Fruit fly (Drosophila melanogaster) whole organism, embryonic: Measurements from ENCODE around the gene CG11726.

Source experiments
- B-H2 ChIP-seq: fragments of 200-800 bp; sonication (Bioruptor generic); optimal IDR thresholded peaks from 2 replicates; lab custom pipeline; 2018; ENCODE audit warnings: missing biosample characterization, mild to moderate bottlenecking, missing genetic modification characterization
- CG10321 ChIP-seq: fragments of 200-800 bp; sonication (Bioruptor generic); IDR thresholded peaks from 2 replicates; pipeline ENCODE4 v1.3.6; 2022; ENCODE audit warnings: missing biosample characterization, missing genetic modification characterization
- CG10565 ChIP-seq: fragments of 200-800 bp; sonication (Bioruptor generic); optimal IDR thresholded peaks from 3 replicates; lab custom pipeline; 2016; ENCODE audit warnings: missing biosample characterization, mild to moderate bottlenecking, missing genetic modification characterization
- CG11093 ChIP-seq: fragments of 200-800 bp; sonication (Bioruptor generic); IDR thresholded peaks from 3 replicates; pipeline ENCODE4 v1.3.6; 2022; ENCODE audit warnings: missing biosample characterization, missing genetic modification characterization
- CG11696 ChIP-seq: fragments of 200-800 bp; sonication (Bioruptor generic); IDR thresholded peaks from 2 replicates; pipeline ENCODE4 v1.3.6; 2022; ENCODE audit warnings: missing biosample characterization, missing genetic modification characterization
- CG13775 ChIP-seq: fragments of 200-800 bp; sonication (Bioruptor generic); optimal IDR thresholded peaks from 3 replicates; lab custom pipeline; 2017; ENCODE audit warnings: missing biosample characterization, mild to moderate bottlenecking, missing genetic modification characterization
- CG17912 ChIP-seq: fragments of 200-800 bp; sonication (Bioruptor generic); optimal IDR thresholded peaks from 2 replicates; lab custom pipeline; 2018; ENCODE audit warnings: missing biosample characterization, mild to moderate bottlenecking, missing genetic modification characterization
- CG18262 ChIP-seq: fragments of 200-800 bp; optimal IDR thresholded peaks from 3 replicates; lab custom pipeline; 2019; ENCODE audit warnings: missing biosample characterization, mild to moderate bottlenecking, missing genetic modification characterization, moderate library complexity
- CG2116 ChIP-seq: fragments of 200-800 bp; sonication (Bioruptor generic); optimal IDR thresholded peaks from 3 replicates; lab custom pipeline; 2018; ENCODE audit warnings: missing biosample characterization, mild to moderate bottlenecking, missing genetic modification characterization
- CG4424 ChIP-seq: fragments of 200-800 bp; sonication (Bioruptor generic); optimal IDR thresholded peaks from 3 replicates; lab custom pipeline; 2016; ENCODE audit warnings: missing biosample characterization, missing genetic modification characterization
- CG4820 ChIP-seq: fragments of 200-800 bp; sonication (Bioruptor generic); optimal IDR thresholded peaks from 3 replicates; lab custom pipeline; 2016; ENCODE audit warnings: missing biosample characterization, missing genetic modification characterization
- CG6254 ChIP-seq: fragments of 200-800 bp; sonication (Bioruptor generic); optimal IDR thresholded peaks from 3 replicates; lab custom pipeline; 2017; ENCODE audit warnings: mild to moderate bottlenecking, missing biosample characterization, missing genetic modification reagents, missing genetic modification characterization
- CG6272 ChIP-seq: fragments of 200-800 bp; sonication (Bioruptor generic); IDR thresholded peaks from 2 replicates; pipeline ENCODE4 v1.3.6; 2022; ENCODE audit warnings: missing biosample characterization, missing genetic modification characterization
- CG6683 ChIP-seq: fragments of 200-800 bp; sonication (Bioruptor generic); optimal IDR thresholded peaks from 2 replicates; lab custom pipeline; 2017; ENCODE audit warnings: missing biosample characterization, mild to moderate bottlenecking, missing genetic modification characterization, missing genetic modification reagents
- CG7556 ChIP-seq: fragments of 200-800 bp; sonication (Bioruptor generic); optimal IDR thresholded peaks from 2 replicates; lab custom pipeline; 2017; ENCODE audit warnings: missing biosample characterization, mild to moderate bottlenecking, missing genetic modification characterization
- CG8765 ChIP-seq: fragments of 200-800 bp; sonication (Bioruptor generic); IDR thresholded peaks from 2 replicates; pipeline ENCODE4 v1.3.6; 2022; ENCODE audit warnings: missing biosample characterization, missing genetic modification characterization
- CG9215 ChIP-seq: fragments of 200-800 bp; sonication (Bioruptor generic); IDR thresholded peaks from 2 replicates; pipeline ENCODE4 v1.3.6; 2022; ENCODE audit warnings: missing biosample characterization, missing genetic modification characterization
- CoRest ChIP-seq: fragments of 200-800 bp; sonication (Bioruptor generic); optimal IDR thresholded peaks from 3 replicates; lab custom pipeline; 2018; ENCODE audit warnings: missing biosample characterization, mild to moderate bottlenecking, missing genetic modification characterization, moderate library complexity
- Doc3 ChIP-seq: fragments of 200-800 bp; sonication (Bioruptor generic); IDR thresholded peaks from 3 replicates; pipeline ENCODE4 v1.3.6; 2022; ENCODE audit warnings: missing biosample characterization, missing genetic modification characterization; ENCODE audit not compliant: partially characterized antibody
- Eip74EF ChIP-seq, 2 experiments: fragments of 200-800 bp in 1 of 2; fragments of >200 bp in 1 of 2; sonication (Bioruptor generic) in 1 of 2; optimal IDR thresholded peaks; 2 replicates each; lab custom pipeline; 2017 to 2019; ENCODE audit warnings: missing biosample characterization in 2 of 2, missing genetic modification characterization in 2 of 2, mild to moderate bottlenecking in 1 of 2, moderate library complexity in 1 of 2
- Ets97D ChIP-seq: fragments of 200-800 bp; sonication (Bioruptor generic); optimal IDR thresholded peaks from 3 replicates; lab custom pipeline; 2016; ENCODE audit warnings: missing biosample characterization, missing genetic modification characterization
- GATAe ChIP-seq: fragments of 200-800 bp; sonication (Bioruptor generic); conservative IDR thresholded peaks from 2 replicates; pipeline ENCODE4 v1.3.6; 2022; ENCODE audit warnings: missing biosample characterization, missing genetic modification characterization
- Gsc ChIP-seq: fragments of 200-800 bp; sonication (Bioruptor generic); IDR thresholded peaks from 2 replicates; pipeline ENCODE4 v1.3.6; 2022; ENCODE audit warnings: missing biosample characterization, missing genetic modification characterization
- H15 ChIP-seq: fragments of 200-800 bp; sonication (Bioruptor generic); IDR thresholded peaks from 3 replicates; pipeline ENCODE4 v1.3.6; 2022; ENCODE audit warnings: missing biosample characterization, missing genetic modification characterization
- HLHmδ ChIP-seq: fragments of 200-800 bp; sonication (Bioruptor generic); optimal IDR thresholded peaks from 2 replicates; lab custom pipeline; 2018; ENCODE audit warnings: missing biosample characterization, mild to moderate bottlenecking, missing genetic modification characterization, moderate library complexity
- Kr ChIP-seq: fragments of 200-800 bp; sonication (Bioruptor generic); optimal IDR thresholded peaks from 2 replicates; lab custom pipeline; 2017; ENCODE audit warnings: missing biosample characterization, mild to moderate bottlenecking, missing genetic modification characterization
- Lpt ChIP-seq: fragments of >200 bp; optimal IDR thresholded peaks from 2 replicates; lab custom pipeline; 2018; ENCODE audit warnings: missing biosample characterization, missing genetic modification characterization
- Usf ChIP-seq: fragments of 200-800 bp; sonication (Bioruptor generic); optimal IDR thresholded peaks from 2 replicates; lab custom pipeline; 2017; ENCODE audit warnings: missing genotype, missing biosample characterization, missing genetic modification characterization
- amos ChIP-seq: fragments of 200-800 bp; sonication (Bioruptor generic); IDR thresholded peaks from 2 replicates; pipeline ENCODE4 v1.3.6; 2022; ENCODE audit warnings: missing biosample characterization, missing genetic modification characterization; ENCODE audit not compliant: partially characterized antibody
- ash1 ChIP-seq: fragments of 200-800 bp; sonication (Bioruptor generic); optimal IDR thresholded peaks from 2 replicates; lab custom pipeline; 2018; ENCODE audit warnings: missing biosample characterization, mild to moderate bottlenecking, missing genetic modification characterization
- bsh ChIP-seq, 2 experiments: fragments of 200-800 bp; sonication (Bioruptor generic); optimal IDR thresholded peaks; 2 replicates each; lab custom pipeline; 2017 to 2018; ENCODE audit warnings: mild to moderate bottlenecking in 2 of 2, missing biosample characterization in 2 of 2, missing genetic modification characterization in 2 of 2, moderate library complexity in 1 of 2
- cato ChIP-seq: fragments of 200-800 bp; sonication (Bioruptor generic); optimal IDR thresholded peaks from 2 replicates; lab custom pipeline; 2016; ENCODE audit warnings: missing biosample characterization, missing genetic modification characterization, borderline replicate concordance
- caup ChIP-seq: fragments of 200-800 bp; sonication (Bioruptor generic); optimal IDR thresholded peaks from 3 replicates; lab custom pipeline; 2017; ENCODE audit warnings: missing biosample characterization, mild to moderate bottlenecking, missing genetic modification characterization, moderate library complexity; ENCODE audit not compliant: severe bottlenecking
- grau ChIP-seq: fragments of 200-800 bp; optimal IDR thresholded peaks from 3 replicates; lab custom pipeline; 2019; ENCODE audit warnings: missing biosample characterization, mild to moderate bottlenecking, missing genetic modification characterization, moderate library complexity
- gsb-n ChIP-seq: fragments of 200-800 bp; sonication (Bioruptor generic); optimal IDR thresholded peaks from 3 replicates; lab custom pipeline; 2018; ENCODE audit warnings: missing biosample characterization, mild to moderate bottlenecking, missing genetic modification characterization
- hb ChIP-seq: fragments of 200-800 bp; sonication (Bioruptor generic); IDR thresholded peaks from 3 replicates; pipeline ENCODE4 v1.3.6; 2022; ENCODE audit warnings: missing biosample characterization, missing genetic modification characterization; ENCODE audit not compliant: partially characterized antibody
- hkb ChIP-seq, 2 experiments: fragments of 200-800 bp in 1 of 2; fragments of >200 bp in 1 of 2; sonication (Bioruptor generic) in 1 of 2; IDR thresholded peaks in 1 of 2; optimal IDR thresholded peaks in 1 of 2; 2 replicates each; pipeline versions ENCODE4 v1.3.6 to Lab custom; 2017 to 2022; ENCODE audit warnings: missing biosample characterization in 1 of 2, missing genetic modification characterization in 1 of 2
- lmd ChIP-seq: fragments of 200-800 bp; sonication (Bioruptor generic); IDR thresholded peaks from 2 replicates; pipeline ENCODE4 v1.3.6; 2022; ENCODE audit warnings: missing biosample characterization, missing genetic modification characterization
- otp ChIP-seq: fragments of 200-800 bp; sonication (Bioruptor generic); IDR thresholded peaks from 3 replicates; pipeline ENCODE4, ENCODE4 v1.3.6; 2022; ENCODE audit warnings: missing biosample characterization, missing genetic modification characterization
- pan ChIP-seq, 4 experiments: fragments of >200 bp in 3 of 4; fragments of 200-800 bp in 1 of 4; sonication (Bioruptor generic) in 1 of 4; optimal IDR thresholded peaks in 3 of 4; IDR thresholded peaks in 1 of 4; 2 replicates each; pipeline versions ENCODE4 v1.3.6 to Lab custom; 2017 to 2022; ENCODE audit warnings: missing biosample characterization in 2 of 4, missing genetic modification characterization in 2 of 4, mixed read lengths in 1 of 4
- peb ChIP-seq: fragments of 200-800 bp; sonication (Bioruptor generic); IDR thresholded peaks from 2 replicates; pipeline ENCODE4 v1.3.6; 2022; ENCODE audit warnings: missing biosample characterization, missing genetic modification characterization
- pfk ChIP-seq: fragments of 200-800 bp; sonication (Bioruptor generic); optimal IDR thresholded peaks from 2 replicates; lab custom pipeline; 2018; ENCODE audit warnings: missing biosample characterization, mild to moderate bottlenecking, missing genetic modification characterization, moderate library complexity
- prd ChIP-seq, 3 experiments: fragments of >200 bp in 2 of 3; fragments of 200-800 bp in 1 of 3; sonication (Bioruptor generic) in 1 of 3; optimal IDR thresholded peaks in 2 of 3; IDR thresholded peaks in 1 of 3; 2 replicates in 2 of 3; 3 replicates in 1 of 3; pipeline versions ENCODE4 v1.3.6 to Lab custom; 2017 to 2022; ENCODE audit warnings: missing biosample characterization in 1 of 3, missing genetic modification characterization in 1 of 3
- shn ChIP-seq: fragments of 200-800 bp; sonication (Bioruptor generic); optimal IDR thresholded peaks from 3 replicates; lab custom pipeline; 2016; ENCODE audit warnings: missing biosample characterization, missing genetic modification characterization
- sim ChIP-seq: fragments of 200-800 bp; sonication (Bioruptor generic); IDR thresholded peaks from 2 replicates; pipeline ENCODE4 v1.3.6; 2022; ENCODE audit warnings: missing biosample characterization, missing genetic modification characterization
- trem ChIP-seq: fragments of 200-800 bp; optimal IDR thresholded peaks from 3 replicates; lab custom pipeline; 2019; ENCODE audit warnings: missing biosample characterization, mild to moderate bottlenecking, missing genetic modification characterization, moderate library complexity
- ttk ChIP-seq: fragments of 200-800 bp; sonication (Bioruptor generic); IDR thresholded peaks from 2 replicates; pipeline ENCODE4 v2.1.2; 2022; ENCODE audit warnings: missing biosample characterization, missing genetic modification characterization
- vvl ChIP-seq: fragments of 200-800 bp; sonication (Bioruptor generic); IDR thresholded peaks from 2 replicates; pipeline ENCODE4 v1.3.6; 2022; ENCODE audit warnings: missing biosample characterization, missing genetic modification characterization
- wdn ChIP-seq: fragments of 200-800 bp; sonication (Bioruptor generic); IDR thresholded peaks from 2 replicates; pipeline ENCODE4 v1.3.6; 2022; ENCODE audit warnings: missing biosample characterization, missing genetic modification characterization

The CG11726 gene

dm6 chr3L:11443474-11444080 lies 49.1 kb downstream of the CG11726 start (continued):
- TF ChIP-seq pan (optimal IDR thresholded peaks at IDR 0.05; lab: Kevin White, UChicago) (no peak), pan (GFP tag; optimal IDR thresholded peaks at IDR 0.05 in 1 of 2, IDR thresholded peaks at IDR 0.05 in 1 of 2) (no peak), CG2116 (GFP tag; lab: Kevin White, UChicago) (no peak), cato (GFP tag; lab: Kevin White, UChicago) (no peak), caup (GFP tag; lab: Kevin White, UChicago) (no peak), wdn (GFP tag; lab: Robert Waterston, UW) (no peak), shn (GFP tag; lab: Kevin White, UChicago) (no peak), pfk (no peak), ash1 (GFP tag; lab: Kevin White, UChicago) (no peak), CG18262 (peak; percentile 62), trem (no peak), CG6254 (GFP tag; lab: Kevin White, UChicago) (no peak), CG10321 (no peak), Ets97D (GFP tag; lab: Kevin White, UChicago) (no peak), CG11093 (GFP tag; lab: Robert Waterston, UW) (no peak), CG11696 (GFP tag; lab: Robert Waterston, UW) (no peak), Lpt (no peak), bsh (GFP tag; optimal IDR thresholded peaks at IDR 0.05; lab: Kevin White, UChicago) (peak in 1 of 2 experiments; percentile 25), Kr (no peak), otp (GFP tag; lab: Robert Waterston, UW) (no peak), hkb (optimal IDR thresholded peaks at IDR 0.05; lab: Kevin White, UChicago) (no peak), hkb (GFP tag; IDR thresholded peaks at IDR 0.05; lab: Robert Waterston, UW) (no peak), CoRest (tag; lab: Kevin White, UChicago) (peak; percentile 40), CG10565 (no peak), CG13775 (GFP tag; lab: Kevin White, UChicago) (no peak), B-H2 (GFP tag; lab: Kevin White, UChicago) (no peak), vvl (no peak), Usf (no peak), CG6683 (GFP tag; lab: Kevin White, UChicago) (no peak), Gsc (no peak), sim (GFP tag; lab: Robert Waterston, UW) (no peak), GATAe (no peak), CG9215 (GFP tag; lab: Robert Waterston, UW) (no peak), H15 (GFP tag; lab: Robert Waterston, UW) (no peak), ttk (GFP tag; lab: Robert Waterston, UW) (no peak), gsb-n (tag; lab: Kevin White, UChicago) (peak; percentile 46), prd (optimal IDR thresholded peaks at IDR 0.05; lab: Kevin White, UChicago) (no peak), prd (GFP tag; IDR thresholded peaks at IDR 0.05; lab: Robert Waterston, UW) (no peak), CG8765 (GFP tag; lab: Robert Waterston, UW) (no peak), CG4424 (no peak), grau (tag; lab: Kevin White, UChicago) (peak; percentile 31), amos (GFP tag; lab: Robert Waterston, UW) (no peak), CG7556 (GFP tag; lab: Kevin White, UChicago) (peak; percentile 20), CG17912 (GFP tag; lab: Kevin White, UChicago) (no peak), hb (GFP tag; lab: Robert Waterston, UW) (no peak), peb (GFP tag; lab: Robert Waterston, UW) (no peak), Doc3 (GFP tag; lab: Robert Waterston, UW) (no peak), lmd (no peak), CG6272 (GFP tag; lab: Robert Waterston, UW) (no peak), HLHmδ (GFP tag; lab: Kevin White, UChicago) (no peak), CG4820 (no peak), Eip74EF (GFP tag; optimal IDR thresholded peaks at IDR 0.05; lab: Kevin White, UChicago) (no peak)
